Worm (Caenorhabditis elegans): ENCODE measurements around the gene ZK899.3.
"Not testable (repeated sequence)": the region's sequence is repeated elsewhere in the genome, so short reads cannot be mapped to it uniquely, and the experiment has no call there.

DNA sequence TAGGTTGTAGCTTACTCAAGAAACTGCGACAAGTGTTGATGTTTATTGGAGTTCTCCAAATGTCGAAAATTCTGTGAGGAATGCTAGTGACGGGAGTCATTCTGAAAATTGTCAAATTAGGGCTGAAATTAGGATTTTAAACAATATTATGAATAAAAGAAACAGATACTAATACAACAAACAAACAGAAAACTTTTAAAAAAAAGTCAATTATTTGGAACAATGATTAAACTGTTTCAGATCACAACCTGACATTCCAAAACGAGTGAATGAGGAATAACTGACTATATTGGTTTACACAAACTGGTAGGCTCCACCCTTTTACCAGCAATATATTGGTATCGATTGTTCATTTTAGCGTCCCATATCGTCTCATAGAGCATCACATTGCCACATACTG is 7.9 kb downstream of the ZK899.3 start, which contains the start of gene ZK899.5:
- TF ChIP-seq lin-11 (tag; optimal IDR thresholded peaks at IDR 0.05); ceh-18 (tag; optimal IDR thresholded peaks at IDR 0.05); sdc-2 (tag; optimal IDR thresholded peaks at IDR 0.05); ceh-22 (tag; optimal IDR thresholded peaks at IDR 0.05); ceh-6 (GFP tag; optimal IDR thresholded peaks at IDR 0.05); nhr-11 (tag; optimal IDR thresholded peaks at IDR 0.05); F13H6.1 (tag; optimal IDR thresholded peaks at IDR 0.05); dmd-4 (tag; optimal IDR thresholded peaks at IDR 0.05; ENCODE audit: borderline replicate concordance); tbx-2 (tag; optimal IDR thresholded peaks at IDR 0.05); K09A11.1 (tag; optimal IDR thresholded peaks at IDR 0.05; ENCODE audit: insufficient read depth): not testable (repeated sequence)

All from whole organism, late embryonic.